Worm (Caenorhabditis elegans) whole organism, early embryonic: ENCODE measurements around the gene bud-31.

ENCODE experiments used
- B0310.2 ChIP-seq: sonication (generic microtip); optimal IDR thresholded peaks from 2 replicates; lab custom pipeline; 2016; ENCODE audit warnings: mild to moderate bottlenecking, missing genetic modification characterization, missing compliant biosample characterization
- ama-1 ChIP-seq: fragments of 150-350 bp; optimal IDR thresholded peaks from 2 replicates; lab custom pipeline; 2014
- ceh-13 ChIP-seq: fragments of 200-800 bp; sonication (Bioruptor generic); optimal IDR thresholded peaks from 2 replicates; lab custom pipeline; 2018; ENCODE audit warnings: mild to moderate bottlenecking, missing genetic modification characterization, missing compliant biosample characterization
- ceh-36 ChIP-seq: sonication (generic microtip); optimal IDR thresholded peaks from 2 replicates; lab custom pipeline; 2016; ENCODE audit warnings: missing genetic modification characterization, inconsistent platforms, missing compliant biosample characterization
- flt-1 ChIP-seq: fragments of 200-800 bp; sonication (Bioruptor generic); IDR thresholded peaks from 2 replicates; pipeline ENCODE4 v1.3.6; 2022; ENCODE audit warnings: missing genetic modification characterization, missing compliant biosample characterization
- pes-1 ChIP-seq: fragments of 200-800 bp; sonication (Bioruptor generic); IDR thresholded peaks from 2 replicates; pipeline ENCODE4 v1.3.6; 2022; ENCODE audit warnings: missing genetic modification reagents, missing genetic modification characterization, missing compliant biosample characterization
- scrt-1 ChIP-seq: fragments of 200-800 bp; sonication (Bioruptor generic); IDR thresholded peaks from 2 replicates; pipeline ENCODE4 v1.3.6; 2022; ENCODE audit warnings: missing genetic modification characterization, missing compliant biosample characterization
- tbx-37 ChIP-seq: fragments of 200-800 bp; sonication (Bioruptor generic); conservative IDR thresholded peaks from 2 replicates; pipeline ENCODE4 v1.3.6; 2022; ENCODE audit warnings: missing genetic modification reagents, missing genetic modification characterization, missing compliant biosample characterization
- tra-4 ChIP-seq: sonication (generic microtip); optimal IDR thresholded peaks from 2 replicates; lab custom pipeline; 2017; ENCODE audit warnings: missing genetic modification characterization, missing compliant biosample characterization

- no peak for TF ChIP-seq tbx-37
- no peak for TF ChIP-seq scrt-1 (GFP tag; lab: Robert Waterston, UW)
- TF ChIP-seq B0310.2: no peak
- TF ChIP-seq tra-4: no peak
- no peak for TF ChIP-seq ama-1
- TF ChIP-seq flt-1 (GFP tag; lab: Robert Waterston, UW): no peak
- TF ChIP-seq ceh-13 (GFP tag; lab: Kevin White, UChicago): no peak
- TF ChIP-seq ceh-36 (tag; lab: Kevin White, UChicago): no peak
- TF ChIP-seq pes-1 (GFP tag; lab: Robert Waterston, UW): no peak
These were observed 18.4 kb upstream of the bud-31 start for ce11 chrIII:9714731-9715130.
